Worm (Caenorhabditis elegans): ENCODE results near the gene C30F2.5.

DNA sequence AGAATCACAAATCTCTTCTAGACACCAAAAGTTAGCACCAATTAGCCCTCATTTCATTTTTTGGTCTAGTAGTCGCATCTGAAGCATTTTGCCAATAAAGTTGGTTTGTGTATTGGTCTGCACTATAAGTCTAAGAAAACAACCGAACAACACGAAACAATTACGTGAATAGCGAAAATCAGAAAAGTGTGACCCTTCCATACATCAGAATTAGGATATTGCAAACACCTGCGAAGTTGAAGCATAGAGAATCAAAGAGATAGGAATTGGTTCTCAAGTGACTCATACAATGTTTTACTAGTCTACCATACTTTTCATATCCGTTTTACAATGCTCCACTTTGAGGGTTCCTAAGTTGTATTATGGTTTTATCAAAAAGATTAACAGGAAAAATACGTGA, 22.7 kb downstream of the C30F2.5 start:
- TF ChIP-seq snpc-4 (tag; optimal IDR thresholded peaks at IDR 0.05): no peak
- no peak for TF ChIP-seq nhr-237 (tag; optimal IDR thresholded peaks at IDR 0.05)
- TF ChIP-seq blmp-1 (tag; optimal IDR thresholded peaks at IDR 0.05): no peak
- no peak for TF ChIP-seq ceh-39 (tag; optimal IDR thresholded peaks at IDR 0.05)
- no peak for TF ChIP-seq ces-1 (GFP tag; optimal IDR thresholded peaks at IDR 0.05)
- no peak for TF ChIP-seq unc-62 (GFP tag; optimal IDR thresholded peaks at IDR 0.05)
- no peak for TF ChIP-seq ztf-11 (tag; optimal IDR thresholded peaks at IDR 0.05)
- TF ChIP-seq lsy-2 (tag; optimal IDR thresholded peaks at IDR 0.05): no peak
- no peak for TF ChIP-seq unc-120 (tag; optimal IDR thresholded peaks at IDR 0.05; ENCODE audit: poor library complexity, severe bottlenecking)
- no peak for TF ChIP-seq hlh-1 (tag; optimal IDR thresholded peaks at IDR 0.05)
- TF ChIP-seq pha-4 (tag; optimal IDR thresholded peaks at IDR 0.05): no peak
